Worm (Caenorhabditis elegans) whole organism, L4 larva: ENCODE measurements around the gene C25F9.10.

Source experiments
- T20F7.1 ChIP-seq: fragments of 200-800 bp; sonication (Bioruptor generic); optimal IDR thresholded peaks from 2 replicates; lab custom pipeline; 2018; ENCODE audit warnings: mild to moderate bottlenecking, missing genetic modification characterization, missing compliant biosample characterization
- Y48G9A.11 ChIP-seq: fragments of 200-800 bp; sonication (Bioruptor generic); IDR thresholded peaks from 2 replicates; pipeline ENCODE4 v1.3.6; 2022; ENCODE audit warnings: missing genetic modification reagents, missing genetic modification characterization, missing compliant biosample characterization
- Y5F2A.4 ChIP-seq: fragments of 200-800 bp; sonication (Bioruptor generic); optimal IDR thresholded peaks from 2 replicates; lab custom pipeline; 2018; ENCODE audit warnings: mild to moderate bottlenecking, missing genetic modification characterization, missing compliant biosample characterization
- Y75B8A.6 ChIP-seq: fragments of 200-800 bp; sonication (Bioruptor generic); IDR thresholded peaks from 2 replicates; pipeline ENCODE4 v1.3.6; 2022; ENCODE audit warnings: missing genetic modification reagents, missing genetic modification characterization, missing compliant biosample characterization
- ZK337.2 ChIP-seq: fragments of 200-800 bp; sonication (Bioruptor generic); IDR thresholded peaks from 2 replicates; pipeline ENCODE4 v1.3.6; 2022; ENCODE audit warnings: missing genetic modification reagents, missing genetic modification characterization, missing compliant biosample characterization
- aha-1 ChIP-seq: fragments of 150-350 bp; peaks from one replicate; lab custom pipeline; 2014; ENCODE audit warnings: missing biosample characterization, missing genetic modification characterization
- ceh-20 ChIP-seq: fragments of 200-800 bp; sonication (Bioruptor generic); IDR thresholded peaks from 2 replicates; pipeline ENCODE4 v1.3.6; 2022; ENCODE audit warnings: missing genetic modification reagents, missing genetic modification characterization, missing compliant biosample characterization
- ceh-28 ChIP-seq: fragments of 150-350 bp; optimal IDR thresholded peaks from 2 replicates; lab custom pipeline; 2014; ENCODE audit warnings: missing biosample characterization, missing genetic modification reagents, missing genetic modification characterization
- cey-2 ChIP-seq: sonication (generic microtip); optimal IDR thresholded peaks from 3 replicates; lab custom pipeline; 2017; ENCODE audit warnings: missing genetic modification characterization, mild to moderate bottlenecking, missing compliant biosample characterization, antibody characterized with exemption, borderline replicate concordance; ENCODE audit not compliant: insufficient read depth
- daf-16 ChIP-seq, 3 experiments: sonication (generic microtip); optimal IDR thresholded peaks; 2 replicates each; lab custom pipeline; 2016 to 2017; ENCODE audit warnings: missing genetic modification characterization in 3 of 3, missing genetic modification reagents in 3 of 3, mild to moderate bottlenecking in 2 of 3, missing compliant biosample characterization in 2 of 3, missing biosample characterization in 1 of 3, moderate library complexity in 1 of 3
- daf-19 ChIP-seq: fragments of 200-800 bp; sonication (Bioruptor generic); conservative IDR thresholded peaks from 2 replicates; pipeline ENCODE4 v1.3.6; 2022; ENCODE audit warnings: missing genetic modification characterization, missing compliant biosample characterization
- dmd-6 ChIP-seq: fragments of 200-800 bp; sonication (Bioruptor generic); IDR thresholded peaks from 2 replicates; pipeline ENCODE4 v1.3.6; 2022; ENCODE audit warnings: missing genetic modification reagents, missing genetic modification characterization, missing compliant biosample characterization
- dve-1 ChIP-seq: sonication (generic microtip); optimal IDR thresholded peaks from 2 replicates; lab custom pipeline; 2017; ENCODE audit warnings: antibody characterized with exemption, mild to moderate bottlenecking, missing genetic modification characterization, missing compliant biosample characterization; ENCODE audit not compliant: insufficient read depth
- fos-1 ChIP-seq: fragments of 150-350 bp; optimal IDR thresholded peaks from 2 replicates; lab custom pipeline; 2014; ENCODE audit warnings: missing biosample characterization, missing genetic modification characterization
- hlh-11 ChIP-seq: fragments of 200-800 bp; sonication (Bioruptor generic); optimal IDR thresholded peaks from 2 replicates; lab custom pipeline; 2018; ENCODE audit warnings: mild to moderate bottlenecking, missing genetic modification characterization, missing compliant biosample characterization
- hlh-30 ChIP-seq: sonication (generic microtip); optimal IDR thresholded peaks from 2 replicates; lab custom pipeline; 2017; ENCODE audit warnings: antibody characterized with exemption, mild to moderate bottlenecking, missing genetic modification characterization, missing compliant biosample characterization; ENCODE audit not compliant: insufficient read depth
- hmg-1.1 ChIP-seq: fragments of 200-800 bp; sonication (Bioruptor generic); IDR thresholded peaks from 2 replicates; pipeline ENCODE4 v1.3.6; 2022; ENCODE audit warnings: missing genetic modification reagents, missing genetic modification characterization, missing compliant biosample characterization
- jun-1 ChIP-seq: fragments of 150-350 bp; optimal IDR thresholded peaks from 2 replicates; lab custom pipeline; 2014; ENCODE audit warnings: missing biosample characterization, missing genetic modification reagents, missing genetic modification characterization
- lim-7 ChIP-seq: fragments of 200-800 bp; sonication (Bioruptor generic); IDR thresholded peaks from 2 replicates; pipeline ENCODE4 v1.3.6; 2022; ENCODE audit warnings: missing genetic modification characterization, missing compliant biosample characterization
- lin-13 ChIP-seq: fragments of 150-350 bp; optimal IDR thresholded peaks from 2 replicates; lab custom pipeline; 2014; ENCODE audit warnings: missing biosample characterization, missing genetic modification reagents, missing genetic modification characterization
- lin-38 ChIP-seq: fragments of 200-800 bp; sonication (Bioruptor generic); IDR thresholded peaks from 2 replicates; pipeline ENCODE4 v1.3.6; 2022; ENCODE audit warnings: missing genetic modification reagents, missing genetic modification characterization, missing compliant biosample characterization
- lin-39 ChIP-seq: fragments of 150-350 bp; optimal IDR thresholded peaks from 2 replicates; lab custom pipeline; 2014; ENCODE audit warnings: missing biosample characterization, missing genetic modification reagents, missing genetic modification characterization
- lir-3 ChIP-seq: sonication (generic microtip); optimal IDR thresholded peaks from 2 replicates; lab custom pipeline; 2016; ENCODE audit warnings: mild to moderate bottlenecking, missing genetic modification characterization, missing compliant biosample characterization
- mep-1 ChIP-seq: fragments of 150-350 bp; sonication (generic microtip); optimal IDR thresholded peaks from 3 replicates; lab custom pipeline; 2014; ENCODE audit warnings: missing biosample characterization, missing genetic modification characterization
- mxl-2 ChIP-seq: fragments of 200-800 bp; sonication (Bioruptor generic); conservative IDR thresholded peaks from 2 replicates; pipeline ENCODE4 v1.3.6; 2022; ENCODE audit warnings: missing genetic modification reagents, missing genetic modification characterization, missing compliant biosample characterization
- mxl-3 ChIP-seq: fragments of 200-800 bp; sonication (Bioruptor generic); optimal IDR thresholded peaks from 2 replicates; lab custom pipeline; 2018; ENCODE audit warnings: mild to moderate bottlenecking, missing genetic modification characterization, missing compliant biosample characterization
- nhr-111 ChIP-seq: fragments of 200-800 bp; sonication (Bioruptor generic); optimal IDR thresholded peaks from 2 replicates; lab custom pipeline; 2018; ENCODE audit warnings: mild to moderate bottlenecking, missing genetic modification characterization, missing compliant biosample characterization
- nhr-25 ChIP-seq: sonication (generic microtip); optimal IDR thresholded peaks from 2 replicates; lab custom pipeline; 2017; ENCODE audit warnings: missing genetic modification characterization, mild to moderate bottlenecking, missing compliant biosample characterization, antibody characterized with exemption, moderate library complexity, borderline replicate concordance; ENCODE audit not compliant: insufficient read depth
- nhr-28 ChIP-seq: fragments of 150-350 bp; optimal IDR thresholded peaks from 2 replicates; lab custom pipeline; 2014; ENCODE audit warnings: missing biosample characterization, missing genetic modification characterization
- nhr-42 ChIP-seq: fragments of 200-800 bp; sonication (Bioruptor generic); IDR thresholded peaks from 2 replicates; pipeline ENCODE4 v1.3.6; 2022; ENCODE audit warnings: missing genetic modification characterization, missing compliant biosample characterization
- nhr-48 ChIP-seq: sonication (generic microtip); optimal IDR thresholded peaks from 2 replicates; lab custom pipeline; 2016; ENCODE audit warnings: mild to moderate bottlenecking, missing genetic modification characterization, missing compliant biosample characterization
- pqm-1 ChIP-seq: sonication (generic microtip); optimal IDR thresholded peaks from 2 replicates; lab custom pipeline; 2017; ENCODE audit warnings: missing biosample characterization, missing genetic modification characterization
- saeg-2 ChIP-seq: fragments of 200-800 bp; sonication (Bioruptor generic); IDR thresholded peaks from 2 replicates; pipeline ENCODE4 v1.3.6; 2022; ENCODE audit warnings: missing genetic modification reagents, missing genetic modification characterization, missing compliant biosample characterization
- sdz-12 ChIP-seq: fragments of 200-800 bp; sonication (Bioruptor generic); optimal IDR thresholded peaks from 2 replicates; lab custom pipeline; 2018; ENCODE audit warnings: mild to moderate bottlenecking, missing genetic modification characterization, missing compliant biosample characterization
- snpc-4 ChIP-seq: fragments of 150-350 bp; optimal IDR thresholded peaks from 2 replicates; lab custom pipeline; 2014; ENCODE audit warnings: missing biosample characterization, missing genetic modification characterization
- tra-1 ChIP-seq: fragments of 200-800 bp; sonication (Bioruptor generic); IDR thresholded peaks from 2 replicates; pipeline ENCODE4 v1.3.6; 2022; ENCODE audit warnings: missing genetic modification reagents, missing genetic modification characterization, missing compliant biosample characterization
- unc-62 ChIP-seq, 3 experiments: fragments of 150-350 bp in 1 of 3; sonication (generic microtip); optimal IDR thresholded peaks in 2 of 3; peaks in 1 of 3; 1 replicate in 1 of 3; 2 replicates in 2 of 3; lab custom pipeline; 2014 to 2017; ENCODE audit warnings: missing biosample characterization in 3 of 3, missing genetic modification characterization in 3 of 3, missing genetic modification reagents in 3 of 3, missing genotype in 1 of 3
- zag-1 ChIP-seq: fragments of 150-350 bp; optimal IDR thresholded peaks from 2 replicates; lab custom pipeline; 2014; ENCODE audit warnings: missing biosample characterization, missing genetic modification characterization
- zfp-2 ChIP-seq: sonication (generic microtip); optimal IDR thresholded peaks from 2 replicates; lab custom pipeline; 2016; ENCODE audit warnings: mild to moderate bottlenecking, missing genetic modification characterization, missing compliant biosample characterization
- ztf-11 ChIP-seq: fragments of 150-350 bp; optimal IDR thresholded peaks from 2 replicates; lab custom pipeline; 2014; ENCODE audit warnings: missing biosample characterization, missing genetic modification characterization

The C25F9.10 gene

ce11 chrV:19405276-19405815 lies at the start of gene C25F9.10, which contains the start of gene C25F9.6:
TSS of gene C25F9.10 (plus strand) at chrV:19405729.
TSS of gene C25F9.6 (minus strand) at chrV:19405326.
- TF ChIP-seq aha-1 (tag; lab: Kevin White, UChicago) (peak; percentile 39), dmd-6 (GFP tag; lab: Robert Waterston, UW) (peak; percentile 55), unc-62 (GFP tag; optimal IDR thresholded peaks at IDR 0.05 in 1 of 2; lab: Kevin White, UChicago) (peak in 1 of 2 experiments; percentile 2), unc-62 (tag; optimal IDR thresholded peaks at IDR 0.05; lab: Kevin White, UChicago) (no peak), pqm-1 (peak; percentile 62), daf-16 (GFP tag; optimal IDR thresholded peaks at IDR 0.05; lab: Kevin White, UChicago) (no peak), daf-16 (tag; optimal IDR thresholded peaks at IDR 0.05; lab: Kevin White, UChicago) (peak; percentile 65), cey-2 (tag; lab: Kevin White, UChicago) (no peak), hlh-11 (tag; lab: Kevin White, UChicago) (peak; percentile 28), ceh-28 (no peak), dve-1 (tag; lab: Kevin White, UChicago) (peak; percentile 18), nhr-111 (GFP tag; lab: Kevin White, UChicago) (no peak), nhr-28 (tag; lab: Kevin White, UChicago) (peak; percentile 63)

- TF ChIP-seq cey-2 (tag; lab: Kevin White, UChicago) (no peak), hmg-1.1 (GFP tag; lab: Robert Waterston, UW) (no peak), sdz-12 (GFP tag; lab: Kevin White, UChicago) (no peak), snpc-4 (tag; lab: Kevin White, UChicago) (no peak), Y48G9A.11 (no peak), T20F7.1 (GFP tag; lab: Kevin White, UChicago) (no peak), Y75B8A.6 (no peak), lir-3 (tag; lab: Kevin White, UChicago) (no peak), lin-38 (GFP tag; lab: Robert Waterston, UW) (no peak), tra-1 (GFP tag; lab: Robert Waterston, UW) (no peak), zfp-2 (no peak), hlh-30 (tag; lab: Kevin White, UChicago) (no peak), mep-1 (no peak), lin-39 (tag; lab: Kevin White, UChicago) (no peak), Y5F2A.4 (GFP tag; lab: Kevin White, UChicago) (no peak), nhr-25 (tag; lab: Kevin White, UChicago) (no peak), lim-7 (GFP tag; lab: Robert Waterston, UW) (no peak), ztf-11 (no peak), pqm-1 (no peak)
- TF ChIP-seq, all 104 proteins: peak for 0
These were observed 48.8 kb upstream of the C25F9.10 start for ce11 chrV:19356717-19357116.

ce11 chrV:19358039-19358438 lies 47.5 kb upstream of the C25F9.10 start:
- TF ChIP-seq ZK337.2 (GFP tag; lab: Robert Waterston, UW) (no peak), Y5F2A.4 (GFP tag; lab: Kevin White, UChicago) (no peak), ceh-20 (GFP tag; lab: Robert Waterston, UW) (peak; percentile 22; the same call in 1 of the 2 replicates)
- TF ChIP-seq, all 104 proteins: peak for 1

- TF ChIP-seq lin-13 (GFP tag; lab: Kevin White, UChicago) (no peak), lin-39 (tag; lab: Kevin White, UChicago) (no peak), daf-19 (GFP tag; lab: Robert Waterston, UW) (no peak), saeg-2 (GFP tag; lab: Robert Waterston, UW) (no peak), mxl-3 (GFP tag; lab: Kevin White, UChicago) (no peak), mxl-2 (no peak), hmg-1.1 (GFP tag; lab: Robert Waterston, UW) (no peak), lir-3 (tag; lab: Kevin White, UChicago) (no peak), fos-1 (tag; lab: Kevin White, UChicago) (no peak), nhr-48 (tag; lab: Kevin White, UChicago) (no peak), unc-62 (GFP tag; optimal IDR thresholded peaks at IDR 0.05 in 1 of 2; lab: Kevin White, UChicago) (no peak), unc-62 (tag; optimal IDR thresholded peaks at IDR 0.05; lab: Kevin White, UChicago) (no peak), ceh-20 (GFP tag; lab: Robert Waterston, UW) (no peak), nhr-42 (GFP tag; lab: Robert Waterston, UW) (no peak), jun-1 (tag; lab: Kevin White, UChicago) (no peak), zag-1 (tag; lab: Kevin White, UChicago) (no peak), ceh-28 (no peak), snpc-4 (tag; lab: Kevin White, UChicago) (no peak)
- TF ChIP-seq, all 104 proteins: peak for 0
These were observed 43.0 kb upstream of the C25F9.10 start, which contains the start of gene C14B4.2 for ce11 chrV:19362568-19362967. TSS of gene C14B4.2 (minus strand) at chrV:19362668.
